Fruit fly (Drosophila melanogaster) whole organism, embryonic: Measurements from ENCODE around the gene CG14253.

Experiments
- CG10979 ChIP-seq: fragments of 200-800 bp; sonication (Bioruptor generic); optimal IDR thresholded peaks from 2 replicates; lab custom pipeline; 2018; ENCODE audit warnings: missing biosample characterization, mild to moderate bottlenecking, missing genetic modification characterization, moderate library complexity
- CG16779 ChIP-seq: fragments of 200-800 bp; sonication (Bioruptor generic); IDR thresholded peaks from 2 replicates; pipeline ENCODE4 v1.3.6; 2022; ENCODE audit warnings: missing biosample characterization, missing genetic modification characterization
- CG9876 ChIP-seq: fragments of 200-800 bp; sonication (Bioruptor generic); optimal IDR thresholded peaks from 2 replicates; lab custom pipeline; 2016; ENCODE audit warnings: missing biosample characterization, missing genetic modification characterization
- Dll ChIP-seq: fragments of 200-800 bp; sonication (Bioruptor generic); IDR thresholded peaks from 4 replicates; pipeline ENCODE4 v1.3.6; 2022; ENCODE audit warnings: missing biosample characterization, missing genetic modification characterization; ENCODE audit not compliant: partially characterized antibody
- Dref ChIP-seq: fragments of 200-800 bp; sonication (Bioruptor generic); IDR thresholded peaks from 2 replicates; pipeline ENCODE4 v1.3.6; 2022; ENCODE audit warnings: missing biosample characterization, missing genetic modification characterization
- nerfin-1 ChIP-seq: fragments of 200-800 bp; sonication (Bioruptor generic); optimal IDR thresholded peaks from 3 replicates; lab custom pipeline; 2019; ENCODE audit warnings: missing biosample characterization, mild to moderate bottlenecking, missing genetic modification characterization, moderate library complexity
- sr ChIP-seq: fragments of 200-800 bp; sonication (Bioruptor generic); IDR thresholded peaks from 3 replicates; pipeline ENCODE4 v1.3.6; 2022; ENCODE audit warnings: missing biosample characterization, missing genetic modification characterization

- no peak for TF ChIP-seq CG9876
- no peak for TF ChIP-seq CG10979 (tag; lab: Kevin White, UChicago)
- no peak for TF ChIP-seq CG16779 (GFP tag; lab: Robert Waterston, UW)
- no peak for TF ChIP-seq Dref (GFP tag; lab: Robert Waterston, UW)
- TF ChIP-seq sr = peak; percentile 52; the same call in 1 of the 3 replicates
- no peak for TF ChIP-seq Dll (GFP tag; lab: Robert Waterston, UW)
- TF ChIP-seq nerfin-1 (tag; lab: Kevin White, UChicago) = no peak
Measured at dm6 chr3R:26936501-26936900, 41.8 kb upstream of the CG14253 start.
